Fruit fly (Drosophila melanogaster) whole organism, embryonic: Measurements from ENCODE around the gene BORCS6.
A peak's percentile ranks its signal among the peaks of the same experiment; 100 is the strongest.

Experiments used
- Abd-B ChIP-seq: fragments of 200-800 bp; sonication (Bioruptor generic); optimal IDR thresholded peaks from 2 replicates; lab custom pipeline; 2018; ENCODE audit warnings: missing biosample characterization, mild to moderate bottlenecking, missing genetic modification characterization, moderate library complexity
- Ada2b ChIP-seq: fragments of 200-800 bp; sonication (Bioruptor generic); IDR thresholded peaks from 2 replicates; pipeline ENCODE4 v1.3.6; 2022; ENCODE audit warnings: missing biosample characterization, missing genetic modification characterization
- Atf6 ChIP-seq: fragments of 200-800 bp; sonication (Bioruptor generic); IDR thresholded peaks from 2 replicates; pipeline ENCODE4 v1.3.6; 2022; ENCODE audit warnings: missing biosample characterization, missing genetic modification characterization
- B-H1 ChIP-seq: fragments of 200-800 bp; sonication (Bioruptor generic); IDR thresholded peaks from 3 replicates; pipeline ENCODE4 v1.3.6; 2022; ENCODE audit warnings: missing biosample characterization, missing genetic modification characterization
- CG13296 ChIP-seq: fragments of 200-800 bp; sonication (Bioruptor generic); optimal IDR thresholded peaks from 3 replicates; lab custom pipeline; 2018; ENCODE audit warnings: missing biosample characterization, mild to moderate bottlenecking, missing genetic modification characterization
- CG13775 ChIP-seq: fragments of 200-800 bp; sonication (Bioruptor generic); optimal IDR thresholded peaks from 3 replicates; lab custom pipeline; 2017; ENCODE audit warnings: missing biosample characterization, mild to moderate bottlenecking, missing genetic modification characterization
- CG15269 ChIP-seq: fragments of 200-800 bp; sonication (Bioruptor generic); optimal IDR thresholded peaks from 2 replicates; lab custom pipeline; 2018; ENCODE audit warnings: missing biosample characterization, mild to moderate bottlenecking, missing genetic modification characterization, moderate library complexity
- CG17186 ChIP-seq: fragments of 200-800 bp; sonication (Bioruptor generic); optimal IDR thresholded peaks from 3 replicates; lab custom pipeline; 2017; ENCODE audit warnings: missing biosample characterization, missing genetic modification reagents, missing genetic modification characterization
- CG2875 ChIP-seq: fragments of 200-800 bp; sonication (Bioruptor generic); optimal IDR thresholded peaks from 2 replicates; lab custom pipeline; 2017; ENCODE audit warnings: missing biosample characterization, mild to moderate bottlenecking, missing genetic modification characterization, missing genetic modification reagents
- CG4328 ChIP-seq: fragments of 200-800 bp; sonication (Bioruptor generic); optimal IDR thresholded peaks from 3 replicates; lab custom pipeline; 2017; ENCODE audit warnings: missing biosample characterization, missing genetic modification reagents, missing genetic modification characterization
- CG4617 ChIP-seq: fragments of 200-800 bp; sonication (Bioruptor generic); optimal IDR thresholded peaks from 3 replicates; lab custom pipeline; 2016; ENCODE audit warnings: missing biosample characterization, missing genetic modification characterization, borderline replicate concordance
- CG6791 ChIP-seq: fragments of 200-800 bp; sonication (Bioruptor generic); IDR thresholded peaks from 3 replicates; pipeline ENCODE4 v1.3.6; 2022; ENCODE audit warnings: missing biosample characterization, missing genetic modification characterization; ENCODE audit not compliant: partially characterized antibody
- CG6854 ChIP-seq: fragments of 200-800 bp; sonication (Bioruptor generic); optimal IDR thresholded peaks from 3 replicates; lab custom pipeline; 2017; ENCODE audit warnings: missing biosample characterization, mild to moderate bottlenecking, missing genetic modification characterization
- CG7839 ChIP-seq: fragments of 200-800 bp; sonication (Bioruptor generic); optimal IDR thresholded peaks from 3 replicates; lab custom pipeline; 2018; ENCODE audit warnings: missing biosample characterization, mild to moderate bottlenecking, missing genetic modification characterization, moderate library complexity
- CG9215 ChIP-seq: fragments of 200-800 bp; sonication (Bioruptor generic); IDR thresholded peaks from 2 replicates; pipeline ENCODE4 v1.3.6; 2022; ENCODE audit warnings: missing biosample characterization, missing genetic modification characterization
- CHES-1-like ChIP-seq: fragments of 200-800 bp; sonication (Bioruptor generic); optimal IDR thresholded peaks from 2 replicates; lab custom pipeline; 2016; ENCODE audit warnings: missing biosample characterization, missing genetic modification characterization
- Dip3 ChIP-seq: fragments of 200-800 bp; sonication (Bioruptor generic); optimal IDR thresholded peaks from 3 replicates; lab custom pipeline; 2016; ENCODE audit warnings: missing biosample characterization, missing genetic modification characterization
- Dll ChIP-seq: fragments of 200-800 bp; sonication (Bioruptor generic); IDR thresholded peaks from 4 replicates; pipeline ENCODE4 v1.3.6; 2022; ENCODE audit warnings: missing biosample characterization, missing genetic modification characterization; ENCODE audit not compliant: partially characterized antibody
- E2f1 ChIP-seq: fragments of 200-800 bp; sonication (Bioruptor generic); IDR thresholded peaks from 2 replicates; pipeline ENCODE4 v1.3.6; 2022; ENCODE audit warnings: missing biosample characterization, missing genetic modification characterization
- HLHmδ ChIP-seq: fragments of 200-800 bp; sonication (Bioruptor generic); optimal IDR thresholded peaks from 2 replicates; lab custom pipeline; 2018; ENCODE audit warnings: missing biosample characterization, mild to moderate bottlenecking, missing genetic modification characterization, moderate library complexity
- HmgD ChIP-seq: fragments of 200-800 bp; sonication (Bioruptor generic); optimal IDR thresholded peaks from 3 replicates; lab custom pipeline; 2016; ENCODE audit warnings: missing biosample characterization, missing genetic modification characterization
- Hmr ChIP-seq: fragments of 200-800 bp; sonication (Bioruptor generic); optimal IDR thresholded peaks from 3 replicates; lab custom pipeline; 2017; ENCODE audit warnings: mild to moderate bottlenecking, missing biosample characterization, missing genetic modification reagents, missing genetic modification characterization
- MESR4 ChIP-seq: fragments of 200-800 bp; sonication (Bioruptor generic); optimal IDR thresholded peaks from 2 replicates; lab custom pipeline; 2018; ENCODE audit warnings: missing biosample characterization, mild to moderate bottlenecking, missing genetic modification characterization, moderate library complexity
- MTF-1 ChIP-seq: fragments of 200-800 bp; sonication (Bioruptor generic); optimal IDR thresholded peaks from 2 replicates; lab custom pipeline; 2018; ENCODE audit warnings: missing biosample characterization, mild to moderate bottlenecking, missing genetic modification characterization, borderline replicate concordance
- Myb ChIP-seq: fragments of 200-800 bp; sonication (Bioruptor generic); optimal IDR thresholded peaks from 2 replicates; lab custom pipeline; 2016; ENCODE audit warnings: missing biosample characterization, missing genetic modification characterization
- Poxn ChIP-seq: fragments of 200-800 bp; sonication (Bioruptor generic); IDR thresholded peaks from 2 replicates; pipeline ENCODE4 v1.3.6; 2022; ENCODE audit warnings: missing biosample characterization, missing genetic modification characterization
- Ptx1 ChIP-seq: fragments of 200-800 bp; sonication (Bioruptor generic); IDR thresholded peaks from 2 replicates; pipeline ENCODE4 v1.3.6; 2022; ENCODE audit warnings: missing biosample characterization, missing genetic modification characterization
- Rx ChIP-seq: fragments of 200-800 bp; sonication (Bioruptor generic); IDR thresholded peaks from 2 replicates; pipeline ENCODE4 v1.3.6; 2022; ENCODE audit warnings: missing biosample characterization, missing genetic modification characterization
- Six4 ChIP-seq: fragments of 200-800 bp; sonication (Bioruptor generic); optimal IDR thresholded peaks from 2 replicates; lab custom pipeline; 2016; ENCODE audit warnings: missing biosample characterization, missing genetic modification characterization
- abd-A ChIP-seq: fragments of 200-800 bp; sonication (Bioruptor generic); optimal IDR thresholded peaks from 3 replicates; lab custom pipeline; 2019; ENCODE audit warnings: missing biosample characterization, mild to moderate bottlenecking, missing genetic modification characterization, moderate library complexity
- ase ChIP-seq: fragments of 200-800 bp; sonication (Bioruptor generic); IDR thresholded peaks from 3 replicates; pipeline ENCODE4 v1.3.6; 2022; ENCODE audit warnings: missing biosample characterization, missing genetic modification characterization
- corto ChIP-seq: fragments of 200-800 bp; sonication (Bioruptor generic); optimal IDR thresholded peaks from 2 replicates; lab custom pipeline; 2016; ENCODE audit warnings: missing biosample characterization, mild to moderate bottlenecking, missing genetic modification characterization, moderate library complexity
- crol ChIP-seq: fragments of 200-800 bp; sonication (Bioruptor generic); IDR thresholded peaks from 2 replicates; pipeline ENCODE4 v1.3.6; 2022; ENCODE audit warnings: missing biosample characterization, missing genetic modification characterization
- en ChIP-seq: fragments of 200-800 bp; sonication (Bioruptor generic); optimal IDR thresholded peaks from 2 replicates; lab custom pipeline; 2016; ENCODE audit warnings: missing biosample characterization, missing genetic modification characterization
- fd64A ChIP-seq: fragments of 200-800 bp; sonication (Bioruptor generic); optimal IDR thresholded peaks from 3 replicates; lab custom pipeline; 2018; ENCODE audit warnings: missing biosample characterization, mild to moderate bottlenecking, missing genetic modification characterization
- fru ChIP-seq: fragments of >200 bp; optimal IDR thresholded peaks from 2 replicates; lab custom pipeline; 2017
- gce ChIP-seq: fragments of 200-800 bp; sonication (Bioruptor generic); IDR thresholded peaks from 3 replicates; pipeline ENCODE4 v1.3.6; 2022; ENCODE audit warnings: missing biosample characterization, missing genetic modification characterization
- gcm ChIP-seq: fragments of 200-800 bp; sonication (Bioruptor generic); optimal IDR thresholded peaks from 2 replicates; lab custom pipeline; 2019; ENCODE audit warnings: missing biosample characterization, mild to moderate bottlenecking, missing genetic modification characterization, moderate library complexity
- grn ChIP-seq: fragments of 200-800 bp; sonication (Bioruptor generic); optimal IDR thresholded peaks from 3 replicates; lab custom pipeline; 2017; ENCODE audit warnings: missing biosample characterization, missing genetic modification characterization
- gsb-n ChIP-seq: fragments of 200-800 bp; sonication (Bioruptor generic); optimal IDR thresholded peaks from 3 replicates; lab custom pipeline; 2018; ENCODE audit warnings: missing biosample characterization, mild to moderate bottlenecking, missing genetic modification characterization
- hth ChIP-seq: fragments of >200 bp; optimal IDR thresholded peaks from 2 replicates; lab custom pipeline; 2017; ENCODE audit warnings: inconsistent platforms
- insv ChIP-seq, 2 experiments: fragments of 200-800 bp; sonication (Bioruptor generic); optimal IDR thresholded peaks; 3 replicates each; lab custom pipeline; 2016 to 2018; ENCODE audit warnings: missing biosample characterization in 2 of 2, missing genetic modification characterization in 2 of 2
- nerfin-2 ChIP-seq: fragments of 200-800 bp; sonication (Bioruptor generic); IDR thresholded peaks from 2 replicates; pipeline ENCODE4 v1.3.6; 2022; ENCODE audit warnings: missing biosample characterization, missing genetic modification characterization; ENCODE audit not compliant: partially characterized antibody
- rib ChIP-seq: fragments of 200-800 bp; sonication (Bioruptor generic); IDR thresholded peaks from 2 replicates; pipeline ENCODE4 v1.3.6; 2022; ENCODE audit warnings: missing biosample characterization, missing genetic modification characterization
- sc ChIP-seq, 3 experiments: fragments of >200 bp in 2 of 3; fragments of 200-800 bp in 1 of 3; sonication (Bioruptor generic) in 1 of 3; optimal IDR thresholded peaks; 2 replicates in 2 of 3; 3 replicates in 1 of 3; lab custom pipeline; 2017; ENCODE audit warnings: mild to moderate bottlenecking in 1 of 3, missing biosample characterization in 1 of 3, missing genetic modification characterization in 1 of 3, missing genetic modification reagents in 1 of 3
- seq ChIP-seq: fragments of 200-800 bp; sonication (Bioruptor generic); IDR thresholded peaks from 2 replicates; pipeline ENCODE4 v1.3.6; 2022; ENCODE audit warnings: missing biosample characterization, missing genetic modification characterization
- twi ChIP-seq: fragments of 200-800 bp; optimal IDR thresholded peaks from 2 replicates; lab custom pipeline; 2019; ENCODE audit warnings: missing biosample characterization, mild to moderate bottlenecking, missing genetic modification characterization, moderate library complexity
- usp ChIP-seq: fragments of >200 bp; optimal IDR thresholded peaks from 2 replicates; lab custom pipeline; 2017; ENCODE audit warnings: missing biosample characterization, missing genetic modification characterization
- vnd ChIP-seq: fragments of 200-800 bp; sonication (Bioruptor generic); IDR thresholded peaks from 3 replicates; pipeline ENCODE4 v1.3.6; 2022; ENCODE audit warnings: missing biosample characterization, missing genetic modification characterization; ENCODE audit not compliant: partially characterized antibody

BORCS6 gene

DNA sequence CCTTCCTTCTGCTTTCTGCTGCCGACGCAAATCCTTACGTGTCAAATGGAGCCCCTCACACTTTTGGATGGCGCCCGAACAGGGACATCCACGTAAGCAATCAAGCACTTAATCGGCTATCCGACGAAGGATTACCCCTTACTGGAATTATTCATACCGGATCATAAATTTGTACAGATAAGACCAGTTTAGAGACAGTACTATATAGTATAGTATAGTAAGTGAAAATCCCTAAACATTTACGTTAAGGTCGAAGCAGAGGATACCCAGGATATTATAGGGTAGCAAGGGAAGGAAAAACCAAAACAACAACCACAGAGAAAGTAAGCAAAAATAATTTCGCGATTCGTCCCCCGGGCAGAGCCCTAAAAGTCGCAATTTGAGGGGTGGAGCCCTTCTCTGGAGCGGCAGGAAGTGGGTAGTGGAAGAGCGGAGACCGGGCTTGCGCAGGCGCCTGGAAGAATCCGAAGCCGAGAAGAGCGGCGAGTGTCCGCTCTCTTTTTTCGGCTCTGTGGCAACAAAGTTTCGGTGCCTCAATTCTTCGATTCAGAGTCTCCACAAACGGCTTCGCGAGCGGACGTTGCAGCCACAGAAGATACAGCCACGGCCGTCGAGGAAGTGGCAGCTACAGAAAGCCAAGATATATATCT lies 5.0 kb downstream of the BORCS6 start (continued):
- no peak for TF ChIP-seq sc (optimal IDR thresholded peaks at IDR 0.05; lab: Kevin White, UChicago)
- TF ChIP-seq sc (GFP tag; optimal IDR thresholded peaks at IDR 0.05; lab: Kevin White, UChicago) = no peak
- no peak for TF ChIP-seq CG6791 (GFP tag; lab: Robert Waterston, UW)
- TF ChIP-seq Ada2b (GFP tag; lab: Robert Waterston, UW) = peak; percentile 64
- TF ChIP-seq crol (GFP tag; lab: Robert Waterston, UW) = peak; percentile 67
- peak; percentile 58; the same call in 1 of the 3 replicates for TF ChIP-seq ase (GFP tag; lab: Robert Waterston, UW)
- TF ChIP-seq Dll = no peak
- no peak for TF ChIP-seq grn (GFP tag; lab: Kevin White, UChicago)
- no peak for TF ChIP-seq nerfin-2 (GFP tag; lab: Robert Waterston, UW)
- peak; percentile 78 for TF ChIP-seq Ptx1 (GFP tag; lab: Robert Waterston, UW)
- peak; percentile 67; the same call in 1 of the 2 replicates for TF ChIP-seq E2f1 (GFP tag; lab: Robert Waterston, UW)
- TF ChIP-seq vnd = no peak
- TF ChIP-seq insv (GFP tag; optimal IDR thresholded peaks at IDR 0.05; lab: Kevin White, UChicago) = no peak
- peak; percentile 25 for TF ChIP-seq Abd-B (GFP tag; lab: Kevin White, UChicago)
- no peak for TF ChIP-seq CG4328
- TF ChIP-seq CG13775 (GFP tag; lab: Kevin White, UChicago) = peak; percentile 27
- TF ChIP-seq gsb-n = no peak
- TF ChIP-seq corto (GFP tag; lab: Kevin White, UChicago) = peak; percentile 6
- TF ChIP-seq CG4617 (GFP tag; lab: Kevin White, UChicago) = no peak
- peak; percentile 63 for TF ChIP-seq CG13296 (GFP tag; lab: Kevin White, UChicago)
- TF ChIP-seq Atf6 (GFP tag; lab: Robert Waterston, UW) = peak; percentile 69
- TF ChIP-seq CHES-1-like (GFP tag; lab: Kevin White, UChicago) = peak; percentile 74
- peak; percentile 91 for TF ChIP-seq abd-A (tag; lab: Kevin White, UChicago)
- no peak for TF ChIP-seq gce (GFP tag; lab: Robert Waterston, UW)
- TF ChIP-seq MESR4 (GFP tag; lab: Kevin White, UChicago) = no peak
- no peak for TF ChIP-seq CG17186 (GFP tag; lab: Kevin White, UChicago)
- TF ChIP-seq HmgD (GFP tag; lab: Kevin White, UChicago) = no peak
- 0 out of 2 replicates have a peak, but pooled peaks have one; percentile 21 for TF ChIP-seq Rx (GFP tag; lab: Robert Waterston, UW)
- TF ChIP-seq usp (GFP tag; lab: Kevin White, UChicago) = no peak
- peak; percentile 60 for TF ChIP-seq CG6854 (GFP tag; lab: Kevin White, UChicago)
- TF ChIP-seq HLHmδ (GFP tag; lab: Kevin White, UChicago) = no peak
- TF ChIP-seq Dip3 (GFP tag; lab: Kevin White, UChicago) = peak; percentile 56
- peak; percentile 72 for TF ChIP-seq CG15269 (tag; lab: Kevin White, UChicago)
- TF ChIP-seq Hmr (GFP tag; lab: Kevin White, UChicago) = peak; percentile 87
- no peak for TF ChIP-seq CG2875 (GFP tag; lab: Kevin White, UChicago)
- no peak for TF ChIP-seq gcm (GFP tag; lab: Kevin White, UChicago)
- TF ChIP-seq fd64A = no peak
- no peak for TF ChIP-seq Six4
- TF ChIP-seq CG9215 (GFP tag; lab: Robert Waterston, UW) = peak; percentile 62; the same call in 1 of the 2 replicates
- peak; percentile 81 for TF ChIP-seq CG7839 (tag; lab: Kevin White, UChicago)
- TF ChIP-seq seq (GFP tag; lab: Robert Waterston, UW) = peak; percentile 39; the same call in 1 of the 2 replicates
- peak; percentile 13; the same call in 1 of the 3 replicates for TF ChIP-seq B-H1 (GFP tag; lab: Robert Waterston, UW)
- no peak for TF ChIP-seq en
- TF ChIP-seq rib (GFP tag; lab: Robert Waterston, UW) = peak; percentile 70
- no peak for TF ChIP-seq hth
- TF ChIP-seq Myb (GFP tag; lab: Kevin White, UChicago) = peak; percentile 42
- no peak for TF ChIP-seq twi (tag; lab: Kevin White, UChicago)
- 0 out of 2 replicates have a peak, but pooled peaks have one; percentile 9 for TF ChIP-seq Poxn (GFP tag; lab: Robert Waterston, UW)
- TF ChIP-seq MTF-1 = no peak
- no peak for TF ChIP-seq fru (lab: Kevin White, UChicago)
